Worm (Caenorhabditis elegans) whole organism, L4 larva: ENCODE results near the gene T01B11.1.

ENCODE experiments used
- F49E8.2 ChIP-seq: sonication (generic microtip); optimal IDR thresholded peaks from 2 replicates; lab custom pipeline; 2016; ENCODE audit warnings: missing compliant biosample characterization, mild to moderate bottlenecking, missing genetic modification characterization, borderline replicate concordance
- aly-2 ChIP-seq: sonication (generic microtip); optimal IDR thresholded peaks from 2 replicates; lab custom pipeline; 2018; ENCODE audit warnings: missing biosample characterization, missing genetic modification characterization
- ama-1 ChIP-seq: fragments of 150-350 bp; optimal IDR thresholded peaks from 2 replicates; lab custom pipeline; 2014; ENCODE audit warnings: inconsistent platforms, mixed read lengths
- daf-12 ChIP-seq: fragments of 150-350 bp; optimal IDR thresholded peaks from 2 replicates; lab custom pipeline; 2014; ENCODE audit warnings: missing biosample characterization, missing genetic modification reagents, missing genetic modification characterization
- dpl-1 ChIP-seq: fragments of 150-350 bp; optimal IDR thresholded peaks from 2 replicates; lab custom pipeline; 2014; ENCODE audit warnings: missing biosample characterization, missing genetic modification reagents, missing genetic modification characterization
- fos-1 ChIP-seq: fragments of 150-350 bp; optimal IDR thresholded peaks from 2 replicates; lab custom pipeline; 2014; ENCODE audit warnings: missing biosample characterization, missing genetic modification characterization
- lin-15B ChIP-seq: fragments of 150-350 bp; sonication (generic microtip); optimal IDR thresholded peaks from 3 replicates; lab custom pipeline; 2014; ENCODE audit warnings: missing biosample characterization, missing genetic modification characterization
- nhr-11 ChIP-seq: fragments of 150-350 bp; optimal IDR thresholded peaks from 2 replicates; lab custom pipeline; 2014; ENCODE audit warnings: missing biosample characterization, missing genetic modification characterization
- nhr-28 ChIP-seq: fragments of 150-350 bp; optimal IDR thresholded peaks from 2 replicates; lab custom pipeline; 2014; ENCODE audit warnings: missing biosample characterization, missing genetic modification characterization
- nhr-41 ChIP-seq: fragments of 200-800 bp; sonication (Bioruptor generic); IDR thresholded peaks from 2 replicates; pipeline ENCODE4 v1.3.6; 2022; ENCODE audit warnings: missing genetic modification reagents, missing genetic modification characterization, missing compliant biosample characterization
- nhr-77 ChIP-seq: fragments of 150-350 bp; optimal IDR thresholded peaks from 2 replicates; lab custom pipeline; 2014; ENCODE audit warnings: missing biosample characterization, missing genetic modification characterization
- snpc-4 ChIP-seq: fragments of 150-350 bp; optimal IDR thresholded peaks from 2 replicates; lab custom pipeline; 2014; ENCODE audit warnings: missing biosample characterization, missing genetic modification characterization
- unc-62 ChIP-seq, 3 experiments: fragments of 150-350 bp in 1 of 3; sonication (generic microtip); optimal IDR thresholded peaks in 2 of 3; peaks in 1 of 3; 1 replicate in 1 of 3; 2 replicates in 2 of 3; lab custom pipeline; 2014 to 2017; ENCODE audit warnings: missing biosample characterization in 3 of 3, missing genetic modification characterization in 3 of 3, missing genetic modification reagents in 3 of 3, missing genotype in 1 of 3

- TF ChIP-seq dpl-1 (no peak), nhr-77 (tag; lab: Kevin White, UChicago) (no peak), ama-1 (no peak), nhr-28 (no peak), nhr-11 (no peak), fos-1 (no peak), F49E8.2 (tag; lab: Kevin White, UChicago) (no peak), aly-2 (tag; lab: Kevin White, UChicago) (no peak), nhr-41 (GFP tag; lab: Robert Waterston, UW) (no peak), unc-62 (GFP tag; optimal IDR thresholded peaks at IDR 0.05 in 1 of 2; lab: Kevin White, UChicago) (no peak), unc-62 (tag; optimal IDR thresholded peaks at IDR 0.05; lab: Kevin White, UChicago) (no peak), snpc-4 (tag; lab: Kevin White, UChicago) (no peak), daf-12 (no peak), lin-15B (tag; lab: Kevin White, UChicago) (no peak)
Observed at ce11 chrIV:8487183-8487582, 40.2 kb downstream of the T01B11.1 start, which contains the start of gene srlf-3.
